Fruit fly (Drosophila melanogaster) whole organism, embryonic: ENCODE data around the gene CG1801.

Experiments used
- CG11398 ChIP-seq: fragments of 200-800 bp; sonication (Bioruptor generic); optimal IDR thresholded peaks from 2 replicates; lab custom pipeline; 2016; ENCODE audit warnings: missing biosample characterization, missing genetic modification characterization
- CG1233 ChIP-seq: fragments of 200-800 bp; sonication (Bioruptor generic); optimal IDR thresholded peaks from 4 replicates; lab custom pipeline; 2018; ENCODE audit warnings: missing biosample characterization, mild to moderate bottlenecking, missing genetic modification characterization
- CG13894 ChIP-seq: fragments of 200-800 bp; sonication (Bioruptor generic); optimal IDR thresholded peaks from 3 replicates; lab custom pipeline; 2018; ENCODE audit warnings: missing biosample characterization, mild to moderate bottlenecking, missing genetic modification characterization, moderate library complexity
- CG14014 ChIP-seq: fragments of 200-800 bp; sonication (Bioruptor generic); IDR thresholded peaks from 2 replicates; pipeline ENCODE4 v1.3.6; 2022; ENCODE audit warnings: missing biosample characterization, missing genetic modification characterization
- CG2120 ChIP-seq: fragments of 200-800 bp; sonication (Bioruptor generic); optimal IDR thresholded peaks from 3 replicates; lab custom pipeline; 2016; ENCODE audit warnings: missing biosample characterization, missing genetic modification characterization
- CG2199 ChIP-seq: fragments of 200-800 bp; sonication (Bioruptor generic); IDR thresholded peaks from 3 replicates; pipeline ENCODE4 v1.3.6; 2022; ENCODE audit warnings: missing biosample characterization, missing genetic modification characterization
- CG31224 ChIP-seq: fragments of 200-800 bp; sonication (Bioruptor generic); IDR thresholded peaks from 2 replicates; pipeline ENCODE4 v1.3.6; 2022; ENCODE audit warnings: missing biosample characterization, missing genetic modification characterization
- CG32772 ChIP-seq: fragments of 200-800 bp; sonication (Bioruptor generic); IDR thresholded peaks from 2 replicates; pipeline ENCODE4 v1.3.6; 2022; ENCODE audit warnings: missing biosample characterization, missing genetic modification characterization
- CG3407 ChIP-seq: fragments of 200-800 bp; sonication (Bioruptor generic); optimal IDR thresholded peaks from 2 replicates; lab custom pipeline; 2018; ENCODE audit warnings: missing biosample characterization, mild to moderate bottlenecking, missing genetic modification characterization
- CG3995 ChIP-seq: fragments of 200-800 bp; sonication (Bioruptor generic); optimal IDR thresholded peaks from 3 replicates; lab custom pipeline; 2016; ENCODE audit warnings: missing biosample characterization, missing genetic modification characterization
- CG43689 ChIP-seq: fragments of 200-800 bp; sonication (Bioruptor generic); IDR thresholded peaks from 2 replicates; pipeline ENCODE4 v1.3.6; 2022; ENCODE audit warnings: missing biosample characterization, missing genetic modification characterization
- CG4854 ChIP-seq: fragments of 200-800 bp; sonication (Bioruptor generic); optimal IDR thresholded peaks from 2 replicates; lab custom pipeline; 2016; ENCODE audit warnings: missing biosample characterization, missing genetic modification characterization, inconsistent platforms
- CG6765 ChIP-seq: fragments of 200-800 bp; sonication (Bioruptor generic); optimal IDR thresholded peaks from 3 replicates; lab custom pipeline; 2017; ENCODE audit warnings: missing biosample characterization, mild to moderate bottlenecking, missing genetic modification characterization
- CG6813 ChIP-seq: fragments of 200-800 bp; sonication (Bioruptor generic); optimal IDR thresholded peaks from 2 replicates; lab custom pipeline; 2017; ENCODE audit warnings: missing biosample characterization, missing genetic modification characterization, mild to moderate bottlenecking, moderate library complexity, missing genetic modification reagents
- CG7556 ChIP-seq: fragments of 200-800 bp; sonication (Bioruptor generic); optimal IDR thresholded peaks from 2 replicates; lab custom pipeline; 2017; ENCODE audit warnings: missing biosample characterization, mild to moderate bottlenecking, missing genetic modification characterization
- Camta ChIP-seq: fragments of 200-800 bp; sonication (Bioruptor generic); optimal IDR thresholded peaks from 2 replicates; lab custom pipeline; 2016; ENCODE audit warnings: missing biosample characterization, missing genetic modification characterization
- Chrac-16 ChIP-seq: fragments of 200-800 bp; sonication (Bioruptor generic); optimal IDR thresholded peaks from 3 replicates; lab custom pipeline; 2016; ENCODE audit warnings: missing biosample characterization, missing genetic modification characterization
- Dek ChIP-seq: fragments of 200-800 bp; sonication (Bioruptor generic); optimal IDR thresholded peaks from 3 replicates; lab custom pipeline; 2019; ENCODE audit warnings: missing biosample characterization, mild to moderate bottlenecking, missing genetic modification characterization, moderate library complexity
- Dll ChIP-seq: fragments of 200-800 bp; sonication (Bioruptor generic); IDR thresholded peaks from 4 replicates; pipeline ENCODE4 v1.3.6; 2022; ENCODE audit warnings: missing biosample characterization, missing genetic modification characterization; ENCODE audit not compliant: partially characterized antibody
- ERR ChIP-seq: fragments of 200-800 bp; sonication (Bioruptor generic); optimal IDR thresholded peaks from 2 replicates; lab custom pipeline; 2016; ENCODE audit warnings: missing biosample characterization, missing genetic modification characterization
- Eip74EF ChIP-seq, 2 experiments: fragments of 200-800 bp in 1 of 2; fragments of >200 bp in 1 of 2; sonication (Bioruptor generic) in 1 of 2; optimal IDR thresholded peaks; 2 replicates each; lab custom pipeline; 2017 to 2019; ENCODE audit warnings: missing biosample characterization in 2 of 2, missing genetic modification characterization in 2 of 2, mild to moderate bottlenecking in 1 of 2, moderate library complexity in 1 of 2
- HLH4C ChIP-seq: fragments of 200-800 bp; sonication (Bioruptor generic); IDR thresholded peaks from 3 replicates; pipeline ENCODE4 v1.3.6; 2022; ENCODE audit warnings: missing biosample characterization, missing genetic modification characterization; ENCODE audit not compliant: partially characterized antibody
- NK7.1 ChIP-seq: fragments of 200-800 bp; sonication (Bioruptor generic); optimal IDR thresholded peaks from 3 replicates; lab custom pipeline; 2016; ENCODE audit warnings: missing biosample characterization, missing genetic modification characterization
- Nf-YB ChIP-seq: fragments of 200-800 bp; sonication (Bioruptor generic); optimal IDR thresholded peaks from 3 replicates; lab custom pipeline; 2019; ENCODE audit warnings: missing biosample characterization, mild to moderate bottlenecking, missing genetic modification characterization, moderate library complexity
- Side ChIP-seq: fragments of 200-800 bp; sonication (Bioruptor generic); optimal IDR thresholded peaks from 2 replicates; lab custom pipeline; 2016; ENCODE audit warnings: missing biosample characterization, missing genetic modification characterization
- Sin3A ChIP-seq: fragments of >200 bp; optimal IDR thresholded peaks from 2 replicates; lab custom pipeline; 2018
- Sry-β ChIP-seq: fragments of 200-800 bp; sonication (Bioruptor generic); optimal IDR thresholded peaks from 2 replicates; lab custom pipeline; 2018; ENCODE audit warnings: missing biosample characterization, mild to moderate bottlenecking, missing genetic modification characterization, moderate library complexity
- chinmo ChIP-seq: fragments of 200-800 bp; sonication (Bioruptor generic); IDR thresholded peaks from 4 replicates; pipeline ENCODE4 v1.3.6; 2022; ENCODE audit warnings: missing biosample characterization, missing genetic modification characterization; ENCODE audit not compliant: partially characterized antibody
- ems ChIP-seq: fragments of 200-800 bp; sonication (Bioruptor generic); optimal IDR thresholded peaks from 3 replicates; lab custom pipeline; 2016; ENCODE audit warnings: missing biosample characterization, missing genetic modification characterization
- fd102C ChIP-seq: fragments of 200-800 bp; sonication (Bioruptor generic); optimal IDR thresholded peaks from 2 replicates; lab custom pipeline; 2018; ENCODE audit warnings: missing biosample characterization, mild to moderate bottlenecking, missing genetic modification characterization, moderate library complexity
- gsb ChIP-seq: fragments of 200-800 bp; sonication (Bioruptor generic); IDR thresholded peaks from 2 replicates; pipeline ENCODE4 v1.3.6; 2022; ENCODE audit warnings: missing biosample characterization, missing genetic modification characterization
- ham ChIP-seq: fragments of 200-800 bp; sonication (Bioruptor generic); IDR thresholded peaks from 2 replicates; pipeline ENCODE4 v1.3.6; 2022; ENCODE audit warnings: missing biosample characterization, missing genetic modification characterization
- hkb ChIP-seq, 2 experiments: fragments of 200-800 bp in 1 of 2; fragments of >200 bp in 1 of 2; sonication (Bioruptor generic) in 1 of 2; IDR thresholded peaks in 1 of 2; optimal IDR thresholded peaks in 1 of 2; 2 replicates each; pipeline versions ENCODE4 v1.3.6 to Lab custom; 2017 to 2022; ENCODE audit warnings: missing biosample characterization in 1 of 2, missing genetic modification characterization in 1 of 2
- mirr ChIP-seq: fragments of 200-800 bp; sonication (Bioruptor generic); optimal IDR thresholded peaks from 3 replicates; lab custom pipeline; 2018; ENCODE audit warnings: missing biosample characterization, mild to moderate bottlenecking, missing genetic modification characterization
- nau ChIP-seq: fragments of 200-800 bp; sonication (Bioruptor generic); optimal IDR thresholded peaks from 3 replicates; lab custom pipeline; 2017; ENCODE audit warnings: missing biosample characterization, mild to moderate bottlenecking, missing genetic modification characterization, missing genetic modification reagents
- nerfin-1 ChIP-seq: fragments of 200-800 bp; sonication (Bioruptor generic); optimal IDR thresholded peaks from 3 replicates; lab custom pipeline; 2019; ENCODE audit warnings: missing biosample characterization, mild to moderate bottlenecking, missing genetic modification characterization, moderate library complexity
- nom ChIP-seq: fragments of 200-800 bp; sonication (Bioruptor generic); optimal IDR thresholded peaks from 2 replicates; lab custom pipeline; 2017; ENCODE audit warnings: missing biosample characterization, missing genetic modification characterization, mild to moderate bottlenecking, moderate library complexity, missing genetic modification reagents
- onecut ChIP-seq: fragments of 200-800 bp; sonication (Bioruptor generic); IDR thresholded peaks from 2 replicates; pipeline ENCODE4 v1.3.6; 2022; ENCODE audit warnings: missing biosample characterization, missing genetic modification characterization
- pb ChIP-seq: fragments of 200-800 bp; sonication (Bioruptor generic); optimal IDR thresholded peaks from 3 replicates; lab custom pipeline; 2016; ENCODE audit warnings: missing biosample characterization, missing genetic modification characterization
- pnt ChIP-seq: fragments of 200-800 bp; sonication (Bioruptor generic); optimal IDR thresholded peaks from 3 replicates; lab custom pipeline; 2016; ENCODE audit warnings: missing biosample characterization, missing genetic modification characterization
- prd ChIP-seq, 3 experiments: fragments of >200 bp in 2 of 3; fragments of 200-800 bp in 1 of 3; sonication (Bioruptor generic) in 1 of 3; optimal IDR thresholded peaks in 2 of 3; IDR thresholded peaks in 1 of 3; 2 replicates in 2 of 3; 3 replicates in 1 of 3; pipeline versions ENCODE4 v1.3.6 to Lab custom; 2017 to 2022; ENCODE audit warnings: missing biosample characterization in 1 of 3, missing genetic modification characterization in 1 of 3
- pros ChIP-seq: fragments of 200-800 bp; sonication (Bioruptor generic); optimal IDR thresholded peaks from 3 replicates; lab custom pipeline; 2019; ENCODE audit warnings: missing biosample characterization, mild to moderate bottlenecking, missing genetic modification characterization, moderate library complexity
- sd ChIP-seq: fragments of 200-800 bp; sonication (Bioruptor generic); optimal IDR thresholded peaks from 3 replicates; lab custom pipeline; 2018; ENCODE audit warnings: missing biosample characterization, mild to moderate bottlenecking, missing genetic modification characterization, moderate library complexity
- slbo ChIP-seq: fragments of 200-800 bp; sonication (Bioruptor generic); IDR thresholded peaks from 2 replicates; pipeline ENCODE4 v1.3.6; 2022; ENCODE audit warnings: missing biosample characterization, missing genetic modification characterization
- slp2 ChIP-seq: fragments of 200-800 bp; sonication (Bioruptor generic); optimal IDR thresholded peaks from 2 replicates; lab custom pipeline; 2016; ENCODE audit warnings: missing biosample characterization, missing genetic modification characterization
- sqz ChIP-seq: fragments of 200-800 bp; sonication (Bioruptor generic); optimal IDR thresholded peaks from 3 replicates; lab custom pipeline; 2018; ENCODE audit warnings: missing biosample characterization, mild to moderate bottlenecking, missing genetic modification characterization
- ssp ChIP-seq: fragments of 200-800 bp; sonication (Bioruptor generic); IDR thresholded peaks from 2 replicates; pipeline ENCODE4 v1.3.6; 2022; ENCODE audit warnings: missing biosample characterization, missing genetic modification characterization

Gene CG1801

dm6 chrX:21323171-21323695, 5.9 kb upstream of the CG1801 start (continued):
- TF ChIP-seq onecut (GFP tag; lab: Robert Waterston, UW) (peak; percentile 81), nerfin-1 (tag; lab: Kevin White, UChicago) (no peak), Eip74EF (GFP tag; optimal IDR thresholded peaks at IDR 0.05; lab: Kevin White, UChicago) (peak in 1 of 2 experiments; percentile 66), nom (peak; percentile 4), Sry-β (GFP tag; lab: Kevin White, UChicago) (no peak), CG13894 (tag; lab: Kevin White, UChicago) (no peak), chinmo (0 out of 4 replicates have a peak, but pooled peaks have one; percentile 23), CG31224 (no peak), pnt (GFP tag; lab: Kevin White, UChicago) (no peak), fd102C (GFP tag; lab: Kevin White, UChicago) (no peak), CG32772 (GFP tag; lab: Robert Waterston, UW) (no peak), Side (GFP tag; lab: Kevin White, UChicago) (no peak), pros (GFP tag; lab: Kevin White, UChicago) (no peak), Nf-YB (GFP tag; lab: Kevin White, UChicago) (no peak), slp2 (GFP tag; lab: Kevin White, UChicago) (no peak), Dek (tag; lab: Kevin White, UChicago) (no peak), HLH4C (GFP tag; lab: Robert Waterston, UW) (no peak), slbo (GFP tag; lab: Robert Waterston, UW) (no peak), NK7.1 (GFP tag; lab: Kevin White, UChicago) (no peak)

DNA sequence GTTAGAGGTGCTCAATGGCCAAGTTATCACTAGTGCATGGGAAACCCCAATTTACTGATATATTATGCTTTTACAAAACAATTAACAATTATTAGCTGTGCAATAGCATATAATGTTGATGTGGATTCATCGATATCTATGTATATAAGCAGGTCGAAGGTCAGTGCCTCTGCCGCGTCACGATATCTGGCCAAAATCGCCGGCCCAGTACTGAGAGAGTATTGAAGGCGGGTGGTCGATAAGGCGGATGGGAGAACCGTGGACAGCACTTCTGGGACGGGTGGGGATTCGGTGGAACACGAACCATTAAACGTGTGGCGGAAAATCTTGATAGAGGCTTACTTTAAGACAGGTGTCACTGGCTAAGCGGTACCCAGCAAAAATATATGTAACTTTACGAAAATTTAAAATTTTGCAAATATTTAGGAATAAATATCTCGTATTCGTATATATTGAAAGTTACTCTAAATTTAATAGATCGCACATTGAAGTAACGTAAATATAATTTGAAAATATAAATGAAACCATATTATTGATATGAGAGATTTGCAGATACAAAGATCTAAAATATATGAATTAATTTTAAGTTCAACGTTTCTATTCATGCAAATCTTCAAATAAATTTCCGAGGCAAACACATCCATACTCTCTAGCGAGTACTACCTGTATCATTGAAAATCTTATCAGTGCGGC, 5.1 kb upstream of the CG1801 start:
- no peak for TF ChIP-seq ERR (GFP tag; lab: Kevin White, UChicago)
- no peak for TF ChIP-seq CG7556 (GFP tag; lab: Kevin White, UChicago)
- no peak for TF ChIP-seq CG14014
- no peak for TF ChIP-seq ham (GFP tag; lab: Robert Waterston, UW)
- no peak for TF ChIP-seq Camta (GFP tag; lab: Kevin White, UChicago)
- peak; percentile 39 for TF ChIP-seq mirr (GFP tag; lab: Kevin White, UChicago)
- no peak for TF ChIP-seq gsb
- TF ChIP-seq CG6813 (GFP tag; lab: Kevin White, UChicago): no peak
- no peak for TF ChIP-seq CG4854 (GFP tag; lab: Kevin White, UChicago)
- TF ChIP-seq sd (tag; lab: Kevin White, UChicago): no peak
- no peak for TF ChIP-seq ssp
- TF ChIP-seq CG11398 (GFP tag; lab: Kevin White, UChicago): no peak
- TF ChIP-seq Dll: no peak
- TF ChIP-seq CG6765 (GFP tag; lab: Kevin White, UChicago): peak; percentile 36
- no peak for TF ChIP-seq CG2120
- TF ChIP-seq CG3995 (GFP tag; lab: Kevin White, UChicago): peak; percentile 17
- TF ChIP-seq sqz (GFP tag; lab: Kevin White, UChicago): no peak
- TF ChIP-seq nau (GFP tag; lab: Kevin White, UChicago): no peak
- TF ChIP-seq CG43689: no peak
- peak; percentile 56 for TF ChIP-seq CG1233 (GFP tag; lab: Kevin White, UChicago)
- TF ChIP-seq prd (optimal IDR thresholded peaks at IDR 0.05; lab: Kevin White, UChicago): no peak
- TF ChIP-seq prd (GFP tag; IDR thresholded peaks at IDR 0.05; lab: Robert Waterston, UW): peak; percentile 45; the same call in 1 of the 3 replicates
- no peak for TF ChIP-seq ems (GFP tag; lab: Kevin White, UChicago)
- TF ChIP-seq CG31224: 0 out of 2 replicates have a peak, but pooled peaks have one; percentile 24
- no peak for TF ChIP-seq CG2199 (GFP tag; lab: Robert Waterston, UW)
- no peak for TF ChIP-seq hkb (optimal IDR thresholded peaks at IDR 0.05; lab: Kevin White, UChicago)
- TF ChIP-seq hkb (GFP tag; IDR thresholded peaks at IDR 0.05; lab: Robert Waterston, UW): peak; percentile 42; the same call in 1 of the 2 replicates
- TF ChIP-seq pros (GFP tag; lab: Kevin White, UChicago): no peak
- no peak for TF ChIP-seq pb (GFP tag; lab: Kevin White, UChicago)
- no peak for TF ChIP-seq Chrac-16 (GFP tag; lab: Kevin White, UChicago)
- no peak for TF ChIP-seq CG3407 (GFP tag; lab: Kevin White, UChicago)
- TF ChIP-seq Sin3A (lab: Kevin White, UChicago): no peak
